Fruit fly (Drosophila melanogaster): ENCODE data around the gene Cp7Fb.

Cp7Fb gene

dm6 chrX:8442161-8442560, 31.5 kb upstream of the Cp7Fb start, which contains the start of gene CG12123 (continued):
- TF ChIP-seq crc (GFP tag; optimal IDR thresholded peaks at IDR 0.05) (no peak), Camta (GFP tag; optimal IDR thresholded peaks at IDR 0.05) (no peak), CG6765 (GFP tag; optimal IDR thresholded peaks at IDR 0.05) (no peak), bcd (GFP tag; optimal IDR thresholded peaks at IDR 0.05) (no peak), CG10431 (GFP tag; optimal IDR thresholded peaks at IDR 0.05) (no peak), CG15479 (GFP tag; optimal IDR thresholded peaks at IDR 0.05) (no peak), Dll (GFP tag; IDR thresholded peaks at IDR 0.05; ENCODE audit: partially characterized antibody) (no peak), CG1529 (GFP tag; optimal IDR thresholded peaks at IDR 0.05) (no peak), crp (GFP tag; optimal IDR thresholded peaks at IDR 0.05) (no peak), Dad (GFP tag; optimal IDR thresholded peaks at IDR 0.05) (no peak), ranshi (GFP tag; IDR thresholded peaks at IDR 0.05) (no peak), Six4 (GFP tag; optimal IDR thresholded peaks at IDR 0.05) (no peak), Dek (tag; optimal IDR thresholded peaks at IDR 0.05) (no peak), ham (GFP tag; IDR thresholded peaks at IDR 0.05) (no peak), CG43689 (GFP tag; IDR thresholded peaks at IDR 0.05) (no peak), CG3726 (GFP tag; IDR thresholded peaks at IDR 0.05) (no peak), CG33213 (GFP tag; optimal IDR thresholded peaks at IDR 0.05) (no peak), CG7839 (tag; optimal IDR thresholded peaks at IDR 0.05) (no peak), slbo (GFP tag; IDR thresholded peaks at IDR 0.05) (no peak), CG16863 (GFP tag; optimal IDR thresholded peaks at IDR 0.05) (no peak), tup (GFP tag; optimal IDR thresholded peaks at IDR 0.05) (no peak), chif (GFP tag; optimal IDR thresholded peaks at IDR 0.05) (no peak), CG1024 (GFP tag; IDR thresholded peaks at IDR 0.05) (no peak), cas (GFP tag; IDR thresholded peaks at IDR 0.05) (no peak), E2f1 (GFP tag; IDR thresholded peaks at IDR 0.05) (0 out of 2 replicates have a peak, but pooled peaks have one; percentile 16), CG32767 (GFP tag; IDR thresholded peaks at IDR 0.05) (no peak), Poxn (GFP tag; IDR thresholded peaks at IDR 0.05) (no peak), CG13894 (tag; optimal IDR thresholded peaks at IDR 0.05) (no peak), YL-1 (GFP tag; optimal IDR thresholded peaks at IDR 0.05) (no peak), CG7556 (GFP tag; optimal IDR thresholded peaks at IDR 0.05) (no peak), CG10147 (GFP tag; optimal IDR thresholded peaks at IDR 0.05) (no peak), HmgD (GFP tag; optimal IDR thresholded peaks at IDR 0.05) (no peak), CG5180 (GFP tag; optimal IDR thresholded peaks at IDR 0.05) (no peak), CG3995 (GFP tag; optimal IDR thresholded peaks at IDR 0.05) (no peak), Lhr (GFP tag; optimal IDR thresholded peaks at IDR 0.05) (no peak), CG3847 (GFP tag; IDR thresholded peaks at IDR 0.05) (no peak), CG11723 (GFP tag; optimal IDR thresholded peaks at IDR 0.05) (no peak), lilli (GFP tag; optimal IDR thresholded peaks at IDR 0.05) (no peak), Usf (GFP tag; optimal IDR thresholded peaks at IDR 0.05) (no peak), CG13296 (GFP tag; optimal IDR thresholded peaks at IDR 0.05) (no peak), cato (GFP tag; optimal IDR thresholded peaks at IDR 0.05; ENCODE audit: borderline replicate concordance) (no peak), jumu (GFP tag; optimal IDR thresholded peaks at IDR 0.05) (no peak), CG4730 (GFP tag; IDR thresholded peaks at IDR 0.05) (no peak), CG7987 (GFP tag; optimal IDR thresholded peaks at IDR 0.05) (no peak), Med (GFP tag) (peak; percentile 24), z (GFP tag; IDR thresholded peaks at IDR 0.05) (no peak), Stat92E (GFP tag; optimal IDR thresholded peaks at IDR 0.05) (peak in 1 of 3 experiments; percentile 3), CG9727 (GFP tag; optimal IDR thresholded peaks at IDR 0.05) (no peak), Sry-δ (GFP tag; optimal IDR thresholded peaks at IDR 0.05) (peak; percentile 7), Dp (GFP tag; optimal IDR thresholded peaks at IDR 0.05) (peak; percentile 82), CG18476 (GFP tag; optimal IDR thresholded peaks at IDR 0.05) (no peak), CG11247 (GFP tag; IDR thresholded peaks at IDR 0.05) (no peak)

All from whole organism, embryonic.